Worm (Caenorhabditis elegans) whole organism, L3 larva: ENCODE data around the gene msp-142.
A peak's percentile ranks its signal among the peaks of the same experiment; 100 is the strongest.

ENCODE experiments used
- R02D3.7 ChIP-seq: fragments of 150-350 bp; optimal IDR thresholded peaks from 2 replicates; lab custom pipeline; 2014; ENCODE audit warnings: missing biosample characterization, missing genetic modification characterization
- ZK546.5 ChIP-seq: sonication (generic microtip); optimal IDR thresholded peaks from 2 replicates; lab custom pipeline; 2017; ENCODE audit warnings: missing biosample characterization, missing genetic modification characterization
- aly-2 ChIP-seq: fragments of 150-350 bp; optimal IDR thresholded peaks from 2 replicates; lab custom pipeline; 2014; ENCODE audit warnings: missing biosample characterization, missing genetic modification characterization
- ama-1 ChIP-seq: fragments of 150-350 bp; optimal IDR thresholded peaks from 2 replicates; lab custom pipeline; 2018
- ceh-16 ChIP-seq: sonication (generic microtip); optimal IDR thresholded peaks from 2 replicates; lab custom pipeline; 2017; ENCODE audit warnings: missing biosample characterization, missing genetic modification characterization
- ceh-28 ChIP-seq: fragments of 150-350 bp; optimal IDR thresholded peaks from 2 replicates; lab custom pipeline; 2014; ENCODE audit warnings: missing biosample characterization, missing genetic modification reagents, missing genetic modification characterization
- ceh-82 ChIP-seq: fragments of 150-350 bp; optimal IDR thresholded peaks from 2 replicates; lab custom pipeline; 2014; ENCODE audit warnings: missing biosample characterization, missing genetic modification characterization
- ceh-9 ChIP-seq: sonication (generic microtip); optimal IDR thresholded peaks from 2 replicates; lab custom pipeline; 2018; ENCODE audit warnings: missing biosample characterization, missing genetic modification characterization
- daf-12 ChIP-seq: fragments of 150-350 bp; optimal IDR thresholded peaks from 2 replicates; lab custom pipeline; 2014; ENCODE audit warnings: missing biosample characterization, missing genetic modification reagents, missing genetic modification characterization
- egl-27 ChIP-seq: sonication (generic microtip); optimal IDR thresholded peaks from 4 replicates; lab custom pipeline; 2017; ENCODE audit warnings: missing biosample characterization, missing genetic modification reagents, missing genetic modification characterization
- egl-5 ChIP-seq: fragments of 150-350 bp; optimal IDR thresholded peaks from 2 replicates; lab custom pipeline; 2017; ENCODE audit warnings: missing biosample characterization, missing genetic modification reagents, missing genetic modification characterization, inconsistent platforms
- elt-1 ChIP-seq: fragments of 150-350 bp; optimal IDR thresholded peaks from 2 replicates; lab custom pipeline; 2014; ENCODE audit warnings: missing biosample characterization, missing genetic modification characterization
- elt-2 ChIP-seq: sonication (generic microtip); optimal IDR thresholded peaks from 2 replicates; lab custom pipeline; 2016; ENCODE audit warnings: missing genetic modification reagents, mild to moderate bottlenecking, missing genetic modification characterization, missing compliant biosample characterization
- fkh-10 ChIP-seq: sonication (generic microtip); optimal IDR thresholded peaks from 2 replicates; lab custom pipeline; 2017; ENCODE audit warnings: missing biosample characterization, missing genetic modification reagents, missing genetic modification characterization
- fkh-2 ChIP-seq: fragments of 150-350 bp; optimal IDR thresholded peaks from 2 replicates; lab custom pipeline; 2014; ENCODE audit warnings: missing biosample characterization, missing genetic modification reagents, missing genetic modification characterization
- fos-1 ChIP-seq: fragments of 150-350 bp; optimal IDR thresholded peaks from 2 replicates; lab custom pipeline; 2014; ENCODE audit warnings: missing biosample characterization, missing genetic modification characterization
- hmg-11 ChIP-seq: sonication (generic microtip); optimal IDR thresholded peaks from 2 replicates; lab custom pipeline; 2016; ENCODE audit warnings: missing genetic modification characterization, missing compliant biosample characterization
- jun-1 ChIP-seq: fragments of 150-350 bp; optimal IDR thresholded peaks from 2 replicates; lab custom pipeline; 2014; ENCODE audit warnings: missing biosample characterization, missing genetic modification reagents, missing genetic modification characterization
- lin-15B ChIP-seq: fragments of 150-350 bp; optimal IDR thresholded peaks from 2 replicates; lab custom pipeline; 2014; ENCODE audit warnings: missing biosample characterization, missing genetic modification characterization
- lin-39 ChIP-seq: fragments of 150-350 bp; optimal IDR thresholded peaks from 2 replicates; lab custom pipeline; 2018; ENCODE audit warnings: missing biosample characterization, missing genetic modification reagents, missing genetic modification characterization
- lsy-12 ChIP-seq: sonication (generic microtip); optimal IDR thresholded peaks from 2 replicates; lab custom pipeline; 2016; ENCODE audit warnings: mild to moderate bottlenecking, missing genetic modification characterization, missing compliant biosample characterization
- mdl-1 ChIP-seq: fragments of 150-350 bp; optimal IDR thresholded peaks from 2 replicates; lab custom pipeline; 2014; ENCODE audit warnings: missing biosample characterization, missing genetic modification characterization
- mml-1 ChIP-seq: fragments of 150-350 bp; sonication (generic microtip); optimal IDR thresholded peaks from 3 replicates; lab custom pipeline; 2014; ENCODE audit warnings: missing biosample characterization, missing genetic modification characterization
- nfya-1 ChIP-seq: sonication (generic microtip); optimal IDR thresholded peaks from 2 replicates; lab custom pipeline; 2017; ENCODE audit warnings: missing genetic modification characterization, mild to moderate bottlenecking, missing compliant biosample characterization, antibody characterized with exemption, moderate library complexity; ENCODE audit not compliant: insufficient read depth
- nhr-11 ChIP-seq: fragments of 150-350 bp; optimal IDR thresholded peaks from 2 replicates; lab custom pipeline; 2014; ENCODE audit warnings: missing biosample characterization, missing genetic modification characterization
- nhr-12 ChIP-seq: fragments of 150-350 bp; optimal IDR thresholded peaks from 2 replicates; lab custom pipeline; 2014; ENCODE audit warnings: missing biosample characterization, missing genetic modification characterization
- nhr-23 ChIP-seq: fragments of 150-350 bp; optimal IDR thresholded peaks from 2 replicates; lab custom pipeline; 2014; ENCODE audit warnings: missing biosample characterization, missing genetic modification reagents, missing genetic modification characterization
- nhr-237 ChIP-seq: fragments of 150-350 bp; optimal IDR thresholded peaks from 2 replicates; lab custom pipeline; 2014; ENCODE audit warnings: missing biosample characterization, missing genetic modification characterization
- nhr-25 ChIP-seq: sonication (generic microtip); optimal IDR thresholded peaks from 2 replicates; lab custom pipeline; 2017; ENCODE audit warnings: missing biosample characterization, missing genetic modification characterization
- nhr-43 ChIP-seq: sonication (generic microtip); optimal IDR thresholded peaks from 2 replicates; lab custom pipeline; 2016; ENCODE audit warnings: mild to moderate bottlenecking, missing genetic modification characterization, missing compliant biosample characterization; ENCODE audit not compliant: poor library complexity, severe bottlenecking
- nhr-67 ChIP-seq: fragments of 150-350 bp; optimal IDR thresholded peaks from 2 replicates; lab custom pipeline; 2014; ENCODE audit warnings: missing biosample characterization, missing genetic modification characterization
- nhr-76 ChIP-seq: fragments of 150-350 bp; sonication (generic microtip); optimal IDR thresholded peaks from 5 replicates; lab custom pipeline; 2014; ENCODE audit warnings: missing biosample characterization, missing genetic modification characterization
- nhr-77 ChIP-seq: fragments of 150-350 bp; optimal IDR thresholded peaks from 2 replicates; lab custom pipeline; 2014; ENCODE audit warnings: missing biosample characterization, missing genetic modification characterization
- pha-4 ChIP-seq: fragments of 150-350 bp; optimal IDR thresholded peaks from 2 replicates; lab custom pipeline; 2014; ENCODE audit warnings: missing biosample characterization, missing genetic modification reagents, missing genetic modification characterization
- pqm-1 ChIP-seq: fragments of 150-350 bp; optimal IDR thresholded peaks from 2 replicates; lab custom pipeline; 2017; ENCODE audit warnings: missing biosample characterization, missing genetic modification characterization, inconsistent platforms
- skn-1 ChIP-seq: fragments of 150-350 bp; optimal IDR thresholded peaks from 2 replicates; lab custom pipeline; 2014; ENCODE audit warnings: missing biosample characterization, missing genetic modification characterization
- snpc-4 ChIP-seq: fragments of 150-350 bp; optimal IDR thresholded peaks from 2 replicates; lab custom pipeline; 2014; ENCODE audit warnings: missing biosample characterization, missing genetic modification characterization
- tbx-2 ChIP-seq: sonication (generic microtip); optimal IDR thresholded peaks from 2 replicates; lab custom pipeline; 2016; ENCODE audit warnings: mild to moderate bottlenecking, missing genetic modification characterization, missing compliant biosample characterization
- unc-39 ChIP-seq: sonication (generic microtip); optimal IDR thresholded peaks from 4 replicates; lab custom pipeline; 2017; ENCODE audit warnings: missing biosample characterization, missing genetic modification characterization
- unc-62 ChIP-seq: fragments of 150-350 bp; sonication (generic microtip); optimal IDR thresholded peaks from 4 replicates; lab custom pipeline; 2014; ENCODE audit warnings: missing biosample characterization, missing genetic modification reagents, missing genetic modification characterization
- zag-1 ChIP-seq: fragments of 150-350 bp; optimal IDR thresholded peaks from 2 replicates; lab custom pipeline; 2014; ENCODE audit warnings: missing biosample characterization, missing genetic modification characterization
- ztf-11 ChIP-seq: fragments of 150-350 bp; optimal IDR thresholded peaks from 2 replicates; lab custom pipeline; 2014; ENCODE audit warnings: missing biosample characterization, missing genetic modification characterization
- ztf-4 ChIP-seq: fragments of 150-350 bp; optimal IDR thresholded peaks from 2 replicates; lab custom pipeline; 2014; ENCODE audit warnings: missing biosample characterization, missing genetic modification characterization

Gene msp-142

DNA sequence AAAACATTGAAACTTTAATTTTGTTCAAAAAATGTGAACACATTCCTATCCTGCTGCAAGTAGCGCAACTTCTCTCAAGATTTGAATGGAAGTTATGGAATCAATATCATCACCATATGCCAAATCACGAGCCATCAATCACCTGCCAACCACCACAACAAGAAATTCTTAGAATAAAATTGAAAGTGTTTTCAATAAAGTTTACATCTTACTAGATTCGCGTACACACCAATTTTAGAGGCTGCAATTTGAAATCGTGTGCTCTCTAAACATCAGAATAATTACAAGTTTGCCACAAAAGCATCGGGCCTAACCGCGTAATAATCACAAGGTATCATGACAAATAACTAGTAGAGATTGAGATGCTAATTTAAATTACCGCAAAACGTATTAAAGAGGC is 22.8 kb upstream of the msp-142 start:
- no peak for TF ChIP-seq nhr-43
- TF ChIP-seq nhr-12 (tag; lab: Kevin White, UChicago), result no peak
- TF ChIP-seq ztf-4 (tag; lab: Kevin White, UChicago), result no peak
- TF ChIP-seq zag-1 (tag; lab: Kevin White, UChicago), result no peak
- TF ChIP-seq egl-5 (tag; lab: Kevin White, UChicago), result no peak
- TF ChIP-seq skn-1 (tag; lab: Kevin White, UChicago), result no peak
- no peak for TF ChIP-seq ceh-9 (tag; lab: Kevin White, UChicago)
- no peak for TF ChIP-seq ZK546.5
- no peak for TF ChIP-seq egl-27 (tag; lab: Kevin White, UChicago)
- TF ChIP-seq R02D3.7 (tag; lab: Kevin White, UChicago), result no peak

DNA sequence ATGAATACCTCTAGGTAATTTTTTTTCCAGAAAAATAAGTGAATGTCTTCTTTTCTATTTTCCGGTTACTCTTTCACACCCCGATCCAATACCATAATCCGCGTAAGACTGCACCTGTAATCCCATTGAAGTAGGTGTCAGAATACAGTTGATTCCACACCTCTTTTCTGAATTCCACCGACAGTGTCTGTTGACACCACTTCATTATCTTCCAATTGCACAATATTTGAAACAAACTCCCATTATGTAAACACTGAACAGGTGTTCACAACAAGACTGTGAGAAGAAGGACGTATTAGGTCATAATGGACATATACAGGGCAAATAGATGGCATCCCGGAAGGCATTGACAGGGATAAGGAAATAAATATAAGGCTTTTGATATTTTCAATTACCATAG is 20.4 kb upstream of the msp-142 start:
- TF ChIP-seq aly-2 (tag; lab: Kevin White, UChicago) (no peak), mdl-1 (no peak), ceh-16 (tag; lab: Kevin White, UChicago) (no peak), ceh-9 (tag; lab: Kevin White, UChicago) (no peak), ceh-82 (no peak), fos-1 (tag; lab: Kevin White, UChicago) (no peak), pqm-1 (no peak), nhr-11 (no peak), fkh-2 (tag; lab: Kevin White, UChicago) (no peak)

DNA sequence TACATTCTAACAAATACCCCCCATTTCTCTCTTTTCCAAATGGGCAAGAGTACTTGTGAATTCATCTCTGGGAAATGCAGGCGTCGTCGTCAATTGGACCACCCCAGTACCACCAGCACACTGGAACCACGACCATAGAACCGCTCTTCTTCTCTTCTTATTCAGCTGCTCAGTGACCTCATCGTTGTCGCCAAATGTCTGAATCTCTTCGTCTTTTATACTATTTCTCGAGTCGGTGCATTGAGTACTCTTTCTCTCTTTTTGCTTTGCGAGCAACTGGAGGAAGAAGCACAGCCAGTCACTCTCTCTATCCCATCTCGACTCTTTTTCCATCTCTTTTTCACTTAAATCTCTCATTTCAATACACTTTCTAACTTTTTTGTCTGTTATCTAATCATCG is 17.9 kb upstream of the msp-142 start:
- TF ChIP-seq ama-1 (lab: Kevin White, UChicago) (no peak), jun-1 (tag; lab: Kevin White, UChicago) (no peak), nhr-76 (no peak), elt-1 (tag; lab: Kevin White, UChicago) (no peak), nhr-12 (tag; lab: Kevin White, UChicago) (no peak), skn-1 (tag; lab: Kevin White, UChicago) (peak; percentile 22), elt-2 (tag; lab: Kevin White, UChicago) (no peak), pqm-1 (no peak), daf-12 (no peak), ztf-4 (tag; lab: Kevin White, UChicago) (no peak), fos-1 (tag; lab: Kevin White, UChicago) (no peak), unc-62 (GFP tag; lab: Kevin White, UChicago) (no peak), nfya-1 (tag; lab: Kevin White, UChicago) (peak; percentile 51), nhr-237 (tag; lab: Kevin White, UChicago) (no peak), nhr-25 (tag; lab: Kevin White, UChicago) (no peak), hmg-11 (peak; percentile 56), egl-27 (tag; lab: Kevin White, UChicago) (no peak), snpc-4 (no peak), fkh-10 (peak; percentile 21), nhr-43 (no peak), ceh-16 (tag; lab: Kevin White, UChicago) (no peak), lin-39 (tag; lab: Kevin White, UChicago) (peak; percentile 1), unc-39 (tag; lab: Kevin White, UChicago) (no peak), lin-15B (tag; lab: Kevin White, UChicago) (no peak), ZK546.5 (no peak), nhr-67 (no peak), nhr-11 (no peak)

DNA sequence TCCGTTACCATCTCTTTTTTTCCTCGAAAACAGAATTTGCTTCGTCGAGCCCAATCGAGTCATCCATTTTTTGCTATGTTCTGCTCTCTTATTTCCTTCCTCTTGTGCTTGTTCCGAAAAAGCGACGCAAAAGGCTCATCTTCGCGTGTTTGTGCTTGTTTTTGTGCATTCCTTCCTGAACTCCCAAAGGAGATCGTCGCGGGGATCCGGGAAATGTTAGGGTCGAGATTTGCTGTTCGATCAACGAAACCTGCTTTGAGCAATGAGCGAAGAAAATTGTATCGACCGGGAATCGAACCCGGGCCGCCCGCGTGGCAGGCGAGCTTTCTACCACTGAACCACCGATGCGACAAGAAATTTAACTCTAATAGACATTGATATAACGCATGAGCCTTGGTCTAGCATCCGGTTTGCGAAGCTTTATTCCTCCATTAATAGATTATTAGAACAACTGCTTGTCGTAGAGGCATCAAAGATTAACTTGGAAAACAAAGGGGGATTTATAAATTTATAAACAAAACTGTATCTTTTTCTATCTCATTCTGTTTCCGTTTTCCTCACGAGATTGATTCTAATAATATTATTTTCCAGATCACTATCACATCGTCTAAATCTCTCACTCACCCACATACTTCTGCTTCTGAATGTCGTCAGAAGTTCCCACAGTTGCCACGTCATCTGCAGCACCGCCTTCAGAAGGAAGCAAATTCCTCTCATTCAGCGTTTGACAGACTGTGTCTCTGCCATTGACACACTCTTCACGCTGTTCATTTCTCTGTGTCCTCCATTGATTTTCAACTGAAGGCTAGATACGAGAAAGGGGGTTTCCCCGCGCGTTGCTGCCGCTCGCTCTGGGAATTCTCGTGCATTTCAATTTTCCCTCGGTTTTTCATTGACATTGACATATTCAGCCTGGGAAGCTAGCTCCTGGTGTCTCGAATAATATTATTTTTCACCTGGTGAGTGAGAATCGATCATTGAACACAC is 15.5 kb upstream of the msp-142 start, which contains the start of gene K05F1.6:
Gene K05F1.6 (plus strand): TSS at position 586 of the 987 bp plus-strand sequence.
- peak; percentile 24 for TF ChIP-seq nhr-43
- no peak for TF ChIP-seq nhr-67
- TF ChIP-seq tbx-2 (tag; lab: Kevin White, UChicago), result peak; percentile 61
- no peak for TF ChIP-seq nhr-23 (tag; lab: Kevin White, UChicago)
- TF ChIP-seq lsy-12 (tag; lab: Kevin White, UChicago), result peak; percentile 47
- TF ChIP-seq skn-1 (tag; lab: Kevin White, UChicago), result peak; percentile 43
- TF ChIP-seq mdl-1, result peak; percentile 3
- no peak for TF ChIP-seq egl-27 (tag; lab: Kevin White, UChicago)
- peak; percentile 73 for TF ChIP-seq elt-2 (tag; lab: Kevin White, UChicago)
- no peak for TF ChIP-seq fkh-2 (tag; lab: Kevin White, UChicago)
- TF ChIP-seq ceh-82, result peak; percentile 25
- no peak for TF ChIP-seq mml-1 (tag; lab: Kevin White, UChicago)
- no peak for TF ChIP-seq egl-5 (tag; lab: Kevin White, UChicago)
- peak; percentile 15 for TF ChIP-seq snpc-4
- TF ChIP-seq ztf-11, result no peak
- TF ChIP-seq jun-1 (tag; lab: Kevin White, UChicago), result no peak
- peak; percentile 40 for TF ChIP-seq nhr-77 (tag; lab: Kevin White, UChicago)
- TF ChIP-seq ZK546.5, result no peak
- no peak for TF ChIP-seq lin-15B (tag; lab: Kevin White, UChicago)
- TF ChIP-seq hmg-11, result peak; percentile 37
- peak; percentile 81 for TF ChIP-seq lin-39 (tag; lab: Kevin White, UChicago)
- peak; percentile 47 for TF ChIP-seq nfya-1 (tag; lab: Kevin White, UChicago)
- TF ChIP-seq ztf-4 (tag; lab: Kevin White, UChicago), result no peak
- peak; percentile 24 for TF ChIP-seq pha-4 (tag; lab: Kevin White, UChicago)
- no peak for TF ChIP-seq zag-1 (tag; lab: Kevin White, UChicago)
- no peak for TF ChIP-seq nhr-237 (tag; lab: Kevin White, UChicago)
- TF ChIP-seq ceh-28, result peak; percentile 26
- TF ChIP-seq nhr-11, result no peak
